Fruit fly (Drosophila melanogaster): ENCODE measurements around the gene mRpS6.

mRpS6 gene

dm6 chr3L:4367339-4367738 lies 3.0 kb downstream of the mRpS6 start, which contains the start of gene CG11342 (continued):
- no peak for TF ChIP-seq CG11695 (GFP tag; IDR thresholded peaks at IDR 0.05)
- no peak for TF ChIP-seq CG12219 (GFP tag; optimal IDR thresholded peaks at IDR 0.05)
- TF ChIP-seq sens (GFP tag), result peak; percentile 42
- no peak for TF ChIP-seq CG7556 (GFP tag; optimal IDR thresholded peaks at IDR 0.05)
- TF ChIP-seq sc (optimal IDR thresholded peaks at IDR 0.05), result no peak
- TF ChIP-seq sc (GFP tag; optimal IDR thresholded peaks at IDR 0.05), result no peak
- peak; percentile 11 for TF ChIP-seq CHES-1-like (GFP tag; optimal IDR thresholded peaks at IDR 0.05)
- TF ChIP-seq CG17829 (tag; optimal IDR thresholded peaks at IDR 0.05), result no peak
- TF ChIP-seq row (GFP tag; IDR thresholded peaks at IDR 0.05), result peak; percentile 30; the same call in 1 of the 3 replicates
- no peak for TF ChIP-seq fd96Cb (tag; optimal IDR thresholded peaks at IDR 0.05)
- peak; percentile 34; the same call in 1 of the 2 replicates for TF ChIP-seq nerfin-2 (GFP tag; IDR thresholded peaks at IDR 0.05; ENCODE audit: partially characterized antibody)
- no peak for TF ChIP-seq CG1233 (GFP tag; optimal IDR thresholded peaks at IDR 0.05)
- no peak for TF ChIP-seq CG17385 (GFP tag; optimal IDR thresholded peaks at IDR 0.05)
- no peak for TF ChIP-seq Dad (GFP tag; optimal IDR thresholded peaks at IDR 0.05)
- no peak for TF ChIP-seq peb (GFP tag; IDR thresholded peaks at IDR 0.05)
- no peak for TF ChIP-seq CG30020 (tag; optimal IDR thresholded peaks at IDR 0.05)
- TF ChIP-seq CG3281 (GFP tag; optimal IDR thresholded peaks at IDR 0.05), result no peak
- peak; percentile 50 for TF ChIP-seq CG9932 (GFP tag; IDR thresholded peaks at IDR 0.05)
- TF ChIP-seq dm (GFP tag; optimal IDR thresholded peaks at IDR 0.05), result peak; percentile 47
- TF ChIP-seq Pdp1 (GFP tag; optimal IDR thresholded peaks at IDR 0.05), result peak in 1 of 2 experiments; percentile 3
- peak; percentile 43; the same call in 1 of the 2 replicates for TF ChIP-seq Rfx (GFP tag; IDR thresholded peaks at IDR 0.05)
- peak; percentile 66; the same call in 1 of the 2 replicates for TF ChIP-seq CG2129 (GFP tag; IDR thresholded peaks at IDR 0.05; ENCODE audit: partially characterized antibody)
- TF ChIP-seq ken (GFP tag; IDR thresholded peaks at IDR 0.05), result no peak
- TF ChIP-seq Dll (GFP tag; IDR thresholded peaks at IDR 0.05; ENCODE audit: partially characterized antibody), result peak; percentile 91
- peak; percentile 15 for TF ChIP-seq CG12659 (GFP tag; optimal IDR thresholded peaks at IDR 0.05)
- peak; percentile 89 for TF ChIP-seq CG10267 (tag; optimal IDR thresholded peaks at IDR 0.05)
- TF ChIP-seq CG9609 (GFP tag; optimal IDR thresholded peaks at IDR 0.05), result no peak
- TF ChIP-seq lbe (GFP tag; optimal IDR thresholded peaks at IDR 0.05), result no peak
- TF ChIP-seq esg (GFP tag; conservative IDR thresholded peaks at IDR 0.05), result no peak
- TF ChIP-seq tna (GFP tag; IDR thresholded peaks at IDR 0.05; ENCODE audit: partially characterized antibody), result peak; percentile 31; the same call in 1 of the 2 replicates
- no peak for TF ChIP-seq Stat92E (GFP tag; optimal IDR thresholded peaks at IDR 0.05)
- TF ChIP-seq CG12769 (tag; optimal IDR thresholded peaks at IDR 0.05), result no peak
- TF ChIP-seq CG3838 (GFP tag; optimal IDR thresholded peaks at IDR 0.05), result no peak
- TF ChIP-seq CG9817 (tag; optimal IDR thresholded peaks at IDR 0.05), result no peak
- TF ChIP-seq Opbp (GFP tag; IDR thresholded peaks at IDR 0.05; ENCODE audit: partially characterized antibody), result peak; percentile 87
- no peak for TF ChIP-seq CG33213 (GFP tag; optimal IDR thresholded peaks at IDR 0.05)
- peak; percentile 85 for TF ChIP-seq amos (GFP tag; IDR thresholded peaks at IDR 0.05; ENCODE audit: partially characterized antibody)
- peak; percentile 94 for TF ChIP-seq hbn (GFP tag; IDR thresholded peaks at IDR 0.05; ENCODE audit: partially characterized antibody)
- no peak for TF ChIP-seq Hand (GFP tag; optimal IDR thresholded peaks at IDR 0.05)
- no peak for TF ChIP-seq MTF-1 (GFP tag; optimal IDR thresholded peaks at IDR 0.05; ENCODE audit: borderline replicate concordance)
- peak; percentile 46 for TF ChIP-seq CG1603 (tag; optimal IDR thresholded peaks at IDR 0.05)
- TF ChIP-seq Gug (GFP tag; IDR thresholded peaks at IDR 0.05), result no peak
- no peak for TF ChIP-seq vfl (GFP tag; optimal IDR thresholded peaks at IDR 0.05)
- TF ChIP-seq HLH4C (GFP tag; IDR thresholded peaks at IDR 0.05; ENCODE audit: partially characterized antibody), result peak; percentile 67
- TF ChIP-seq Med (GFP tag), result peak; percentile 86
- TF ChIP-seq CG15696 (tag; optimal IDR thresholded peaks at IDR 0.05), result no peak
- no peak for TF ChIP-seq CG10366 (GFP tag; IDR thresholded peaks at IDR 0.05)
- peak; percentile 78 for TF ChIP-seq CG16813 (GFP tag; IDR thresholded peaks at IDR 0.05; ENCODE audit: partially characterized antibody)
- no peak for TF ChIP-seq pnt (GFP tag; optimal IDR thresholded peaks at IDR 0.05)
- TF ChIP-seq CG15011 (GFP tag; optimal IDR thresholded peaks at IDR 0.05), result no peak
